Fruit fly (Drosophila melanogaster) whole organism: ENCODE results near the gene r.

Source experiments
- CG8478 ChIP-seq: fragments of >200 bp; optimal IDR thresholded peaks from 2 replicates; lab custom pipeline; 2018; ENCODE audit warnings: inconsistent platforms
- Dll ChIP-seq: fragments of >200 bp; optimal IDR thresholded peaks from 2 replicates; lab custom pipeline; 2017
- EcR ChIP-seq, 2 experiments: fragments of >200 bp; optimal IDR thresholded peaks; 2 replicates each; lab custom pipeline; 2017; ENCODE audit warnings: missing biosample characterization in 2 of 2, missing genetic modification characterization in 2 of 2, missing genetic modification reagents in 2 of 2
- psq ChIP-seq: fragments of >200 bp; optimal IDR thresholded peaks from 2 replicates; lab custom pipeline; 2017

dm6 chrX:16695658-16696181 is 40.6 kb downstream of the r start, which contains the start of gene CG4678:
- no peak for TF ChIP-seq EcR (GFP tag; optimal IDR thresholded peaks at IDR 0.05; lab: Kevin White, UChicago)
- TF ChIP-seq Dll (lab: Kevin White, UChicago): no peak
- no peak for TF ChIP-seq psq (lab: Kevin White, UChicago)
- TF ChIP-seq CG8478 (lab: Kevin White, UChicago): no peak
